Fruit fly (Drosophila melanogaster) whole organism, pupa: ENCODE results near the gene Grl62a.

Experiments used
- CG10348 ChIP-seq: fragments of 200-800 bp; sonication (Bioruptor generic); IDR thresholded peaks from 2 replicates; pipeline ENCODE4 v1.3.6; 2022; ENCODE audit warnings: missing biosample characterization, missing genetic modification characterization
- CG12605 ChIP-seq: fragments of 200-800 bp; sonication (Bioruptor generic); IDR thresholded peaks from 2 replicates; pipeline ENCODE4 v1.3.6; 2022; ENCODE audit warnings: missing biosample characterization, missing genetic modification characterization
- CG13204 ChIP-seq: fragments of 200-800 bp; sonication (Bioruptor generic); optimal IDR thresholded peaks from 2 replicates; lab custom pipeline; 2018; ENCODE audit warnings: missing biosample characterization, mild to moderate bottlenecking, missing genetic modification characterization, moderate library complexity
- CG14655 ChIP-seq: fragments of 200-800 bp; sonication (Bioruptor generic); optimal IDR thresholded peaks from 3 replicates; lab custom pipeline; 2017; ENCODE audit warnings: mild to moderate bottlenecking, missing biosample characterization, missing genetic modification reagents, missing genetic modification characterization
- CG15710 ChIP-seq: fragments of 200-800 bp; sonication (Bioruptor generic); optimal IDR thresholded peaks from 2 replicates; lab custom pipeline; 2018; ENCODE audit warnings: missing biosample characterization, mild to moderate bottlenecking, missing genetic modification characterization, moderate library complexity
- CG17806 ChIP-seq: fragments of 200-800 bp; sonication (Bioruptor generic); optimal IDR thresholded peaks from 2 replicates; lab custom pipeline; 2018; ENCODE audit warnings: missing biosample characterization, mild to moderate bottlenecking, missing genetic modification characterization, moderate library complexity
- CG32121 ChIP-seq: fragments of 200-800 bp; sonication (Bioruptor generic); IDR thresholded peaks from 2 replicates; pipeline ENCODE4 v1.3.6; 2022; ENCODE audit warnings: missing biosample characterization, missing genetic modification characterization
- CG34367 ChIP-seq: fragments of 200-800 bp; sonication (Bioruptor generic); optimal IDR thresholded peaks from 2 replicates; lab custom pipeline; 2018; ENCODE audit warnings: missing biosample characterization, mild to moderate bottlenecking, missing genetic modification characterization
- CG4496 ChIP-seq: fragments of 200-800 bp; sonication (Bioruptor generic); IDR thresholded peaks from 3 replicates; pipeline ENCODE4 v1.3.6; 2022; ENCODE audit warnings: missing biosample characterization, missing genetic modification characterization
- CG8159 ChIP-seq: fragments of 200-800 bp; sonication (Bioruptor generic); optimal IDR thresholded peaks from 3 replicates; lab custom pipeline; 2018; ENCODE audit warnings: missing biosample characterization, mild to moderate bottlenecking, missing genetic modification characterization, moderate library complexity
- CG8301 ChIP-seq: fragments of 200-800 bp; sonication (Bioruptor generic); optimal IDR thresholded peaks from 2 replicates; lab custom pipeline; 2018; ENCODE audit warnings: missing biosample characterization, mild to moderate bottlenecking, missing genetic modification characterization
- CG9948 ChIP-seq: fragments of 200-800 bp; sonication (Bioruptor generic); optimal IDR thresholded peaks from 2 replicates; lab custom pipeline; 2018; ENCODE audit warnings: missing biosample characterization, mild to moderate bottlenecking, missing genetic modification characterization, moderate library complexity
- D1 ChIP-seq: fragments of 200-800 bp; sonication (Bioruptor generic); optimal IDR thresholded peaks from 2 replicates; lab custom pipeline; 2018; ENCODE audit warnings: missing biosample characterization, mild to moderate bottlenecking, missing genetic modification characterization, moderate library complexity
- EcR ChIP-seq: fragments of 200-800 bp; sonication (Bioruptor generic); optimal IDR thresholded peaks from 3 replicates; lab custom pipeline; 2019; ENCODE audit warnings: missing biosample characterization, missing genetic modification characterization, mild to moderate bottlenecking, moderate library complexity, missing genetic modification reagents
- Ets98B ChIP-seq: fragments of 200-800 bp; sonication (Bioruptor generic); IDR thresholded peaks from 2 replicates; pipeline ENCODE4 v1.3.6; 2022; ENCODE audit warnings: missing biosample characterization, missing genetic modification characterization
- Pif1A ChIP-seq: fragments of 200-800 bp; sonication (Bioruptor generic); optimal IDR thresholded peaks from 3 replicates; lab custom pipeline; 2016; ENCODE audit warnings: missing biosample characterization, missing genetic modification characterization
- Pif1B ChIP-seq: fragments of 200-800 bp; sonication (Bioruptor generic); optimal IDR thresholded peaks from 3 replicates; lab custom pipeline; 2016; ENCODE audit warnings: missing biosample characterization, missing genetic modification characterization
- Snoo ChIP-seq: fragments of 200-800 bp; sonication (Bioruptor generic); optimal IDR thresholded peaks from 3 replicates; lab custom pipeline; 2017; ENCODE audit warnings: missing biosample characterization, mild to moderate bottlenecking, missing genetic modification characterization, inconsistent platforms
- fd96Ca ChIP-seq: fragments of 200-800 bp; sonication (Bioruptor generic); IDR thresholded peaks from 3 replicates; pipeline ENCODE4 v1.3.6; 2022; ENCODE audit warnings: missing biosample characterization, missing genetic modification characterization
- gl ChIP-seq: fragments of 200-800 bp; sonication (Bioruptor generic); optimal IDR thresholded peaks from 2 replicates; lab custom pipeline; 2018; ENCODE audit warnings: missing biosample characterization, mild to moderate bottlenecking, missing genetic modification characterization
- rn ChIP-seq: fragments of 200-800 bp; sonication (Bioruptor generic); IDR thresholded peaks from 2 replicates; pipeline ENCODE4 v1.3.6; 2022; ENCODE audit warnings: missing biosample characterization, missing genetic modification characterization

The Grl62a gene

dm6 chr3L:1985406-1985805 is 36.4 kb downstream of the Grl62a start:
- TF ChIP-seq CG9948, result no peak
- TF ChIP-seq CG15710 (tag; lab: Kevin White, UChicago), result no peak
- no peak for TF ChIP-seq fd96Ca (GFP tag; lab: Robert Waterston, UW)
- no peak for TF ChIP-seq CG10348 (GFP tag; lab: Robert Waterston, UW)
- TF ChIP-seq CG4496 (GFP tag; lab: Robert Waterston, UW), result peak; percentile 60; the same call in 2 of the 3 replicates
- TF ChIP-seq Pif1A, result peak; percentile 45
- TF ChIP-seq Ets98B (GFP tag; lab: Robert Waterston, UW), result no peak
- no peak for TF ChIP-seq D1 (tag; lab: Kevin White, UChicago)
- TF ChIP-seq gl (tag; lab: Kevin White, UChicago), result no peak
- TF ChIP-seq CG8301 (tag; lab: Kevin White, UChicago), result no peak
- TF ChIP-seq CG8159 (tag; lab: Kevin White, UChicago), result no peak
- no peak for TF ChIP-seq CG17806 (tag; lab: Kevin White, UChicago)
- peak; percentile 38 for TF ChIP-seq Pif1B (GFP tag; lab: Kevin White, UChicago)
- no peak for TF ChIP-seq CG13204 (GFP tag; lab: Kevin White, UChicago)
- no peak for TF ChIP-seq CG32121 (GFP tag; lab: Robert Waterston, UW)
- no peak for TF ChIP-seq EcR (GFP tag; lab: Kevin White, UChicago)
- TF ChIP-seq CG14655 (GFP tag; lab: Kevin White, UChicago), result no peak
- TF ChIP-seq rn, result no peak
- TF ChIP-seq CG12605 (GFP tag; lab: Robert Waterston, UW), result no peak
- TF ChIP-seq Snoo (tag; lab: Kevin White, UChicago), result no peak
- no peak for TF ChIP-seq CG34367 (tag; lab: Kevin White, UChicago)

- no peak for TF ChIP-seq CG17806 (tag; lab: Kevin White, UChicago)
- peak; percentile 34 for TF ChIP-seq CG9948
- TF ChIP-seq CG8159 (tag; lab: Kevin White, UChicago), result peak; percentile 7
- no peak for TF ChIP-seq CG13204 (GFP tag; lab: Kevin White, UChicago)
- TF ChIP-seq CG34367 (tag; lab: Kevin White, UChicago), result no peak
- no peak for TF ChIP-seq Pif1B (GFP tag; lab: Kevin White, UChicago)
- TF ChIP-seq CG14655 (GFP tag; lab: Kevin White, UChicago), result no peak
- TF ChIP-seq CG15710 (tag; lab: Kevin White, UChicago), result no peak
- peak; percentile 33 for TF ChIP-seq Pif1A
These were observed 45.0 kb downstream of the Grl62a start for dm6 chr3L:1976760-1977159.

dm6 chr3L:1971103-1971742 is 50.5 kb downstream of the Grl62a start, which contains the start of the genes CG11815 and acs:
TSS of gene CG11815 (minus strand) at chr3L:1971200.
TSS of gene acs (plus strand) at chr3L:1971638.
- TF ChIP-seq CG32121 (GFP tag; lab: Robert Waterston, UW), result no peak
- peak; percentile 82 for TF ChIP-seq EcR (GFP tag; lab: Kevin White, UChicago)
- peak; percentile 44; the same call in 1 of the 3 replicates for TF ChIP-seq CG4496 (GFP tag; lab: Robert Waterston, UW)
- TF ChIP-seq CG12605 (GFP tag; lab: Robert Waterston, UW), result no peak
- TF ChIP-seq CG34367 (tag; lab: Kevin White, UChicago), result no peak
- no peak for TF ChIP-seq D1 (tag; lab: Kevin White, UChicago)
- no peak for TF ChIP-seq CG8159 (tag; lab: Kevin White, UChicago)
